Fruit fly (Drosophila melanogaster): ENCODE measurements around the gene ND-13B.
A peak's percentile ranks its signal among the peaks of the same experiment; 100 is the strongest.

Gene ND-13B

dm6 chr3L:10659524-10659923 is 34.4 kb downstream of the ND-13B start (continued):
- TF ChIP-seq Hr78 (GFP tag; optimal IDR thresholded peaks at IDR 0.05), result no peak
- no peak for TF ChIP-seq Eip74EF (GFP tag; optimal IDR thresholded peaks at IDR 0.05)
- TF ChIP-seq ara (GFP tag; IDR thresholded peaks at IDR 0.05), result no peak
- no peak for TF ChIP-seq Hr39 (optimal IDR thresholded peaks at IDR 0.05)
- no peak for TF ChIP-seq gcm (GFP tag; optimal IDR thresholded peaks at IDR 0.05)
- TF ChIP-seq Gsc (GFP tag; IDR thresholded peaks at IDR 0.05), result no peak
- 0 out of 2 replicates have a peak, but pooled peaks have one; percentile 11 for TF ChIP-seq Nf-YA (GFP tag; IDR thresholded peaks at IDR 0.05)
- no peak for TF ChIP-seq ssp (GFP tag; IDR thresholded peaks at IDR 0.05)
- no peak for TF ChIP-seq CG4617 (GFP tag; optimal IDR thresholded peaks at IDR 0.05; ENCODE audit: borderline replicate concordance)
- peak; percentile 29 for TF ChIP-seq Med (GFP tag)
- TF ChIP-seq CG13775 (GFP tag; optimal IDR thresholded peaks at IDR 0.05), result no peak
- TF ChIP-seq da (GFP tag; optimal IDR thresholded peaks at IDR 0.05), result peak; percentile 1
- no peak for TF ChIP-seq CG17385 (GFP tag; optimal IDR thresholded peaks at IDR 0.05)
- peak; percentile 11 for TF ChIP-seq cg (GFP tag; optimal IDR thresholded peaks at IDR 0.05)
- TF ChIP-seq CG17361 (GFP tag; IDR thresholded peaks at IDR 0.05), result 0 out of 3 replicates have a peak, but pooled peaks have one; percentile 7
- no peak for TF ChIP-seq CG5245 (GFP tag; optimal IDR thresholded peaks at IDR 0.05)
- TF ChIP-seq klu (GFP tag; IDR thresholded peaks at IDR 0.05), result no peak
- TF ChIP-seq gcm2 (GFP tag; optimal IDR thresholded peaks at IDR 0.05), result no peak
- TF ChIP-seq CG8478 (optimal IDR thresholded peaks at IDR 0.05), result no peak
- TF ChIP-seq ac (GFP tag; optimal IDR thresholded peaks at IDR 0.05), result peak; percentile 91
- TF ChIP-seq CG8089 (GFP tag; optimal IDR thresholded peaks at IDR 0.05), result no peak
- TF ChIP-seq CG1832 (GFP tag; optimal IDR thresholded peaks at IDR 0.05), result no peak
- no peak for TF ChIP-seq h (optimal IDR thresholded peaks at IDR 0.05)
- TF ChIP-seq sens (GFP tag), result peak; percentile 19
- no peak for TF ChIP-seq Oaz (GFP tag; IDR thresholded peaks at IDR 0.05)
- TF ChIP-seq vvl (GFP tag; IDR thresholded peaks at IDR 0.05), result no peak
- TF ChIP-seq pb (GFP tag; optimal IDR thresholded peaks at IDR 0.05), result no peak
- TF ChIP-seq zf30C (GFP tag; optimal IDR thresholded peaks at IDR 0.05), result no peak
- no peak for TF ChIP-seq BtbVII (GFP tag; optimal IDR thresholded peaks at IDR 0.05)
- no peak for TF ChIP-seq Sin3A (optimal IDR thresholded peaks at IDR 0.05)
- no peak for TF ChIP-seq CG8281 (tag; optimal IDR thresholded peaks at IDR 0.05)
- TF ChIP-seq Lhr (GFP tag; optimal IDR thresholded peaks at IDR 0.05), result no peak
- 0 out of 2 replicates have a peak, but pooled peaks have one; percentile 10 for TF ChIP-seq ranshi (GFP tag; IDR thresholded peaks at IDR 0.05)
- TF ChIP-seq peb (GFP tag; IDR thresholded peaks at IDR 0.05), result no peak
- TF ChIP-seq lilli (GFP tag; optimal IDR thresholded peaks at IDR 0.05), result no peak
- TF ChIP-seq oc (tag; optimal IDR thresholded peaks at IDR 0.05), result no peak
- TF ChIP-seq run (tag; optimal IDR thresholded peaks at IDR 0.05), result no peak
- no peak for TF ChIP-seq HLHmδ (GFP tag; optimal IDR thresholded peaks at IDR 0.05)
- TF ChIP-seq Fer3 (tag; optimal IDR thresholded peaks at IDR 0.05), result no peak
- no peak for TF ChIP-seq CG7963 (GFP tag; IDR thresholded peaks at IDR 0.05; ENCODE audit: partially characterized antibody)

- TF ChIP-seq CkIIα-i1 (GFP tag; IDR thresholded peaks at IDR 0.05), result no peak
- no peak for TF ChIP-seq CG3407 (GFP tag; optimal IDR thresholded peaks at IDR 0.05)
- 0 out of 4 replicates have a peak, but pooled peaks have one; percentile 43 for TF ChIP-seq chinmo (GFP tag; IDR thresholded peaks at IDR 0.05; ENCODE audit: partially characterized antibody)
- TF ChIP-seq cwo (GFP tag; optimal IDR thresholded peaks at IDR 0.05), result peak; percentile 68
- peak; percentile 21 for TF ChIP-seq sug (tag; optimal IDR thresholded peaks at IDR 0.05)
- peak; percentile 56 to 73 for TF ChIP-seq Trl (optimal IDR thresholded peaks at IDR 0.05)
- TF ChIP-seq Trl (GFP tag; optimal IDR thresholded peaks at IDR 0.05), result no peak
Measured at dm6 chr3L:10658362-10659127, 35.4 kb downstream of the ND-13B start.
